Worm (Caenorhabditis elegans) whole organism, L2 larva: ENCODE measurements around the gene F32D8.2.

ENCODE experiments used
- aly-2 ChIP-seq: fragments of 150-350 bp; optimal IDR thresholded peaks from 2 replicates; lab custom pipeline; 2014; ENCODE audit warnings: missing biosample characterization, missing genetic modification characterization
- blmp-1 ChIP-seq: sonication (generic microtip); optimal IDR thresholded peaks from 2 replicates; lab custom pipeline; 2017; ENCODE audit warnings: missing genetic modification characterization, mild to moderate bottlenecking, missing compliant biosample characterization, antibody characterized with exemption, moderate library complexity; ENCODE audit not compliant: insufficient read depth
- egl-27 ChIP-seq: sonication (generic microtip); optimal IDR thresholded peaks from 3 replicates; lab custom pipeline; 2017; ENCODE audit warnings: missing biosample characterization, missing genetic modification reagents, missing genetic modification characterization
- lin-11 ChIP-seq: fragments of 150-350 bp; sonication (generic microtip); optimal IDR thresholded peaks from 2 replicates; lab custom pipeline; 2014; ENCODE audit warnings: missing biosample characterization, missing genetic modification characterization, inconsistent platforms, mixed read lengths
- nhr-10 ChIP-seq: sonication (generic microtip); optimal IDR thresholded peaks from 2 replicates; lab custom pipeline; 2017; ENCODE audit warnings: missing biosample characterization, missing genetic modification characterization
- nhr-11 ChIP-seq: fragments of 150-350 bp; optimal IDR thresholded peaks from 2 replicates; lab custom pipeline; 2014; ENCODE audit warnings: missing biosample characterization, missing genetic modification characterization
- zag-1 ChIP-seq: fragments of 150-350 bp; optimal IDR thresholded peaks from 2 replicates; lab custom pipeline; 2014; ENCODE audit warnings: missing biosample characterization, missing genetic modification characterization

DNA sequence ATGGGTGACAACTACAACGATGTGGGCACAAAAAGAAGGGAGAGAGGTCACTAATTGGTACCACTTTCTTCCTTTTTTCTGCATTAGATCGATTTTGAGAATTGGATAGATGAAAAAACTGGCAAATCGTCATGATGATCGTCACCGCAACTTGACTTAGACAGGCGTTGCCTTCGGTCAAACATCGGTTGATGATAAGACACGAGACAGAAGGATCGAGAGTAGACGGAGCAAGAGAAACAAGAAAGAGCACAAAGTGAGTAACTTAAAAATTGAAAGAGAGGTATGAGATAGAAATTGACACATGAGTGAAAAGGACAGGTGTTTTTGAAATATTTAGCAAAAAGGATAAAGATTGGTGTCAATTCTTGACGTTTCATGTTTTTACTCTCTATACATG, 13.5 kb upstream of the F32D8.2 start:
- TF ChIP-seq lin-11 (tag; lab: Kevin White, UChicago) (no peak), nhr-10 (no peak), nhr-11 (tag; lab: Kevin White, UChicago) (no peak), aly-2 (tag; lab: Kevin White, UChicago) (no peak), zag-1 (no peak), blmp-1 (no peak), egl-27 (tag; lab: Kevin White, UChicago) (no peak)
